Worm (Caenorhabditis elegans): ENCODE results near the gene ZK380.6.
"Not testable (repeated sequence)": the region's sequence is repeated elsewhere in the genome, so short reads cannot be mapped to it uniquely, and the experiment has no call there.

- TF ChIP-seq ztf-11 (tag; optimal IDR thresholded peaks at IDR 0.05); mab-5 (tag; optimal IDR thresholded peaks at IDR 0.05); elt-1 (tag; optimal IDR thresholded peaks at IDR 0.05; ENCODE audit: borderline replicate concordance, insufficient read depth); ceh-83 (GFP tag; optimal IDR thresholded peaks at IDR 0.05); sptf-1 (tag; optimal IDR thresholded peaks at IDR 0.05); cnd-1 (tag; optimal IDR thresholded peaks at IDR 0.05): not testable (repeated sequence)
These were observed 35.8 kb downstream of the ZK380.6 start, which contains the start of gene C36C9.12 for ce11 chrX:1689996-1690395.
